Fruit fly (Drosophila melanogaster) whole organism, embryonic: Measurements from ENCODE around the gene CG17959.

Source experiments
- Asciz ChIP-seq: fragments of 200-800 bp; sonication (Bioruptor generic); optimal IDR thresholded peaks from 2 replicates; lab custom pipeline; 2017; ENCODE audit warnings: missing biosample characterization, mild to moderate bottlenecking, missing genetic modification characterization, missing genetic modification reagents
- B-H2 ChIP-seq: fragments of 200-800 bp; sonication (Bioruptor generic); optimal IDR thresholded peaks from 2 replicates; lab custom pipeline; 2018; ENCODE audit warnings: missing biosample characterization, mild to moderate bottlenecking, missing genetic modification characterization
- CG11398 ChIP-seq: fragments of 200-800 bp; sonication (Bioruptor generic); optimal IDR thresholded peaks from 2 replicates; lab custom pipeline; 2016; ENCODE audit warnings: missing biosample characterization, missing genetic modification characterization
- CG12299 ChIP-seq: fragments of 200-800 bp; sonication (Bioruptor generic); optimal IDR thresholded peaks from 2 replicates; lab custom pipeline; 2018; ENCODE audit warnings: missing biosample characterization, mild to moderate bottlenecking, missing genetic modification characterization
- CG12769 ChIP-seq: fragments of 200-800 bp; sonication (Bioruptor generic); optimal IDR thresholded peaks from 2 replicates; lab custom pipeline; 2019; ENCODE audit warnings: missing biosample characterization, mild to moderate bottlenecking, missing genetic modification characterization, moderate library complexity
- CG15073 ChIP-seq: fragments of 200-800 bp; sonication (Bioruptor generic); optimal IDR thresholded peaks from 2 replicates; lab custom pipeline; 2016; ENCODE audit warnings: missing biosample characterization, missing genetic modification characterization
- CG17802 ChIP-seq: fragments of 200-800 bp; sonication (Bioruptor generic); optimal IDR thresholded peaks from 2 replicates; lab custom pipeline; 2018; ENCODE audit warnings: missing biosample characterization, mild to moderate bottlenecking, missing genetic modification characterization, moderate library complexity
- CG18476 ChIP-seq: fragments of 200-800 bp; sonication (Bioruptor generic); optimal IDR thresholded peaks from 2 replicates; lab custom pipeline; 2016; ENCODE audit warnings: missing biosample characterization, mild to moderate bottlenecking, missing genetic modification characterization
- CG2202 ChIP-seq: fragments of 200-800 bp; sonication (Bioruptor generic); optimal IDR thresholded peaks from 2 replicates; lab custom pipeline; 2018; ENCODE audit warnings: missing biosample characterization, mild to moderate bottlenecking, missing genetic modification characterization
- CG3065 ChIP-seq: fragments of 200-800 bp; sonication (Bioruptor generic); optimal IDR thresholded peaks from 2 replicates; lab custom pipeline; 2016; ENCODE audit warnings: missing biosample characterization, missing genetic modification characterization
- CG31224 ChIP-seq: fragments of 200-800 bp; sonication (Bioruptor generic); IDR thresholded peaks from 2 replicates; pipeline ENCODE4 v1.3.6; 2022; ENCODE audit warnings: missing biosample characterization, missing genetic modification characterization
- CG31365 ChIP-seq: fragments of 200-800 bp; sonication (Bioruptor generic); optimal IDR thresholded peaks from 2 replicates; lab custom pipeline; 2018; ENCODE audit warnings: missing biosample characterization, mild to moderate bottlenecking, missing genetic modification characterization
- CG32767 ChIP-seq: fragments of 200-800 bp; sonication (Bioruptor generic); IDR thresholded peaks from 2 replicates; pipeline ENCODE4 v1.3.6; 2022; ENCODE audit warnings: missing biosample characterization, missing genetic modification characterization
- CG4854 ChIP-seq: fragments of 200-800 bp; sonication (Bioruptor generic); optimal IDR thresholded peaks from 2 replicates; lab custom pipeline; 2016; ENCODE audit warnings: missing biosample characterization, missing genetic modification characterization, inconsistent platforms
- CG6791 ChIP-seq: fragments of 200-800 bp; sonication (Bioruptor generic); IDR thresholded peaks from 3 replicates; pipeline ENCODE4 v1.3.6; 2022; ENCODE audit warnings: missing biosample characterization, missing genetic modification characterization; ENCODE audit not compliant: partially characterized antibody
- CG7357 ChIP-seq: fragments of 200-800 bp; sonication (Bioruptor generic); IDR thresholded peaks from 3 replicates; pipeline ENCODE4 v1.3.6; 2022; ENCODE audit warnings: missing biosample characterization, missing genetic modification characterization
- CG8290 ChIP-seq, 3 experiments: fragments of 200-800 bp; sonication (Bioruptor generic); optimal IDR thresholded peaks; 2 replicates each; lab custom pipeline; 2016 to 2019; ENCODE audit warnings: missing biosample characterization in 3 of 3, missing genetic modification characterization in 3 of 3, mild to moderate bottlenecking in 2 of 3, moderate library complexity in 1 of 3
- CG8924 ChIP-seq: fragments of 200-800 bp; optimal IDR thresholded peaks from 3 replicates; lab custom pipeline; 2019; ENCODE audit warnings: missing biosample characterization, mild to moderate bottlenecking, missing genetic modification characterization, moderate library complexity
- CG9609 ChIP-seq: fragments of 200-800 bp; sonication (Bioruptor generic); optimal IDR thresholded peaks from 3 replicates; lab custom pipeline; 2016; ENCODE audit warnings: missing biosample characterization, missing genetic modification characterization
- CG9797 ChIP-seq: fragments of 200-800 bp; sonication (Bioruptor generic); optimal IDR thresholded peaks from 3 replicates; lab custom pipeline; 2018; ENCODE audit warnings: missing biosample characterization, mild to moderate bottlenecking, missing genetic modification characterization
- Doc2 ChIP-seq: fragments of 200-800 bp; sonication (Bioruptor generic); IDR thresholded peaks from 2 replicates; pipeline ENCODE4 v1.3.6; 2022; ENCODE audit warnings: missing biosample characterization, missing genetic modification characterization
- Lpt ChIP-seq: fragments of >200 bp; optimal IDR thresholded peaks from 2 replicates; lab custom pipeline; 2018; ENCODE audit warnings: missing biosample characterization, missing genetic modification characterization
- Pdp1 ChIP-seq, 2 experiments: fragments of 200-800 bp; sonication (Bioruptor generic); optimal IDR thresholded peaks; 3 replicates each; lab custom pipeline; 2016; ENCODE audit warnings: missing biosample characterization in 2 of 2, missing genetic modification characterization in 2 of 2, mild to moderate bottlenecking in 1 of 2, moderate library complexity in 1 of 2
- Ravus ChIP-seq: fragments of 200-800 bp; sonication (Bioruptor generic); IDR thresholded peaks from 2 replicates; pipeline ENCODE4 v1.3.6; 2022; ENCODE audit warnings: missing biosample characterization, missing genetic modification characterization
- TFAM ChIP-seq: fragments of 200-800 bp; sonication (Bioruptor generic); optimal IDR thresholded peaks from 2 replicates; lab custom pipeline; 2017; ENCODE audit warnings: missing biosample characterization, missing genetic modification characterization, inconsistent platforms
- Vsx1 ChIP-seq: fragments of 200-800 bp; sonication (Bioruptor generic); optimal IDR thresholded peaks from 2 replicates; lab custom pipeline; 2017; ENCODE audit warnings: missing biosample characterization, mild to moderate bottlenecking, missing genetic modification characterization, missing genetic modification reagents
- ac ChIP-seq: fragments of 200-800 bp; sonication (Bioruptor generic); optimal IDR thresholded peaks from 3 replicates; lab custom pipeline; 2017; ENCODE audit warnings: missing biosample characterization, mild to moderate bottlenecking, missing genetic modification characterization
- bcd ChIP-seq: fragments of 200-800 bp; sonication (Bioruptor generic); optimal IDR thresholded peaks from 2 replicates; lab custom pipeline; 2017; ENCODE audit warnings: missing biosample characterization, mild to moderate bottlenecking, missing genetic modification characterization
- cad ChIP-seq: fragments of >200 bp; optimal IDR thresholded peaks from 2 replicates; lab custom pipeline; 2017; ENCODE audit warnings: missing biosample characterization, missing genetic modification characterization
- chinmo ChIP-seq: fragments of 200-800 bp; sonication (Bioruptor generic); IDR thresholded peaks from 4 replicates; pipeline ENCODE4 v1.3.6; 2022; ENCODE audit warnings: missing biosample characterization, missing genetic modification characterization; ENCODE audit not compliant: partially characterized antibody
- chn ChIP-seq: fragments of 200-800 bp; sonication (Bioruptor generic); optimal IDR thresholded peaks from 2 replicates; lab custom pipeline; 2016; ENCODE audit warnings: missing biosample characterization, missing genetic modification characterization
- crc ChIP-seq: fragments of 200-800 bp; sonication (Bioruptor generic); optimal IDR thresholded peaks from 2 replicates; lab custom pipeline; 2016; ENCODE audit warnings: missing biosample characterization, missing genetic modification characterization
- eve ChIP-seq, 2 experiments: fragments of >200 bp; optimal IDR thresholded peaks; 2 replicates each; lab custom pipeline; 2017; ENCODE audit warnings: missing biosample characterization in 2 of 2, missing genetic modification characterization in 2 of 2
- fd96Cb ChIP-seq: fragments of 200-800 bp; sonication (Bioruptor generic); optimal IDR thresholded peaks from 2 replicates; lab custom pipeline; 2018; ENCODE audit warnings: missing biosample characterization, mild to moderate bottlenecking, missing genetic modification characterization, moderate library complexity
- ind ChIP-seq: fragments of 200-800 bp; sonication (Bioruptor generic); optimal IDR thresholded peaks from 3 replicates; lab custom pipeline; 2016; ENCODE audit warnings: missing biosample characterization, missing genetic modification characterization
- insv ChIP-seq, 2 experiments: fragments of 200-800 bp; sonication (Bioruptor generic); optimal IDR thresholded peaks; 3 replicates each; lab custom pipeline; 2016 to 2018; ENCODE audit warnings: missing biosample characterization in 2 of 2, missing genetic modification characterization in 2 of 2
- nau ChIP-seq: fragments of 200-800 bp; sonication (Bioruptor generic); optimal IDR thresholded peaks from 3 replicates; lab custom pipeline; 2017; ENCODE audit warnings: missing biosample characterization, mild to moderate bottlenecking, missing genetic modification characterization, missing genetic modification reagents
- salm ChIP-seq: fragments of 200-800 bp; sonication (Bioruptor generic); optimal IDR thresholded peaks from 2 replicates; lab custom pipeline; 2018; ENCODE audit warnings: missing biosample characterization, mild to moderate bottlenecking, missing genetic modification characterization
- scrt ChIP-seq: fragments of 200-800 bp; sonication (Bioruptor generic); optimal IDR thresholded peaks from 2 replicates; lab custom pipeline; 2018; ENCODE audit warnings: missing biosample characterization, mild to moderate bottlenecking, missing genetic modification characterization, moderate library complexity
- slou ChIP-seq: fragments of 200-800 bp; sonication (Bioruptor generic); optimal IDR thresholded peaks from 3 replicates; lab custom pipeline; 2016; ENCODE audit warnings: missing biosample characterization, missing genetic modification characterization
- tup ChIP-seq: fragments of 200-800 bp; sonication (Bioruptor generic); optimal IDR thresholded peaks from 2 replicates; lab custom pipeline; 2016; ENCODE audit warnings: missing biosample characterization, mild to moderate bottlenecking, missing genetic modification characterization, moderate library complexity
- usp ChIP-seq: fragments of >200 bp; optimal IDR thresholded peaks from 2 replicates; lab custom pipeline; 2017; ENCODE audit warnings: missing biosample characterization, missing genetic modification characterization
- wor ChIP-seq: fragments of 200-800 bp; sonication (Bioruptor generic); IDR thresholded peaks from 2 replicates; pipeline ENCODE4 v1.3.6; 2022; ENCODE audit warnings: missing biosample characterization, missing genetic modification characterization
- zfh1 ChIP-seq: fragments of 200-800 bp; sonication (Bioruptor generic); IDR thresholded peaks from 3 replicates; pipeline ENCODE4 v1.3.6; 2022; ENCODE audit warnings: missing biosample characterization, missing genetic modification characterization

CG17959 gene

dm6 chrX:2919742-2920141, 27.2 kb upstream of the CG17959 start, which contains the start of gene CG3588 (continued):
- TF ChIP-seq CG8290 (GFP tag; optimal IDR thresholded peaks at IDR 0.05; lab: Kevin White, UChicago) (no peak), CG8290 (tag; optimal IDR thresholded peaks at IDR 0.05; lab: Kevin White, UChicago) (peak in 1 of 2 experiments; percentile 66), TFAM (GFP tag; lab: Kevin White, UChicago) (no peak), fd96Cb (tag; lab: Kevin White, UChicago) (peak; percentile 43), CG6791 (GFP tag; lab: Robert Waterston, UW) (no peak), CG9609 (GFP tag; lab: Kevin White, UChicago) (peak; percentile 38), Asciz (GFP tag; lab: Kevin White, UChicago) (peak; percentile 37), Pdp1 (GFP tag; optimal IDR thresholded peaks at IDR 0.05; lab: Kevin White, UChicago) (peak in 1 of 2 experiments; percentile 65), CG12299 (tag; lab: Kevin White, UChicago) (no peak), insv (GFP tag; optimal IDR thresholded peaks at IDR 0.05; lab: Kevin White, UChicago) (no peak), eve (GFP tag; optimal IDR thresholded peaks at IDR 0.05; lab: Kevin White, UChicago) (peak in 1 of 2 experiments; percentile 74), Lpt (GFP tag; lab: Kevin White, UChicago) (no peak), CG11398 (GFP tag; lab: Kevin White, UChicago) (peak; percentile 32), CG31224 (peak; percentile 62), crc (GFP tag; lab: Kevin White, UChicago) (no peak), chinmo (0 out of 4 replicates have a peak, but pooled peaks have one; percentile 39), tup (peak; percentile 12), usp (GFP tag; lab: Kevin White, UChicago) (no peak), slou (GFP tag; lab: Kevin White, UChicago) (peak; percentile 37), chn (GFP tag; lab: Kevin White, UChicago) (peak; percentile 36), CG12769 (tag; lab: Kevin White, UChicago) (peak; percentile 11), bcd (GFP tag; lab: Kevin White, UChicago) (peak; percentile 68), wor (GFP tag; lab: Robert Waterston, UW) (no peak), CG15073 (GFP tag; lab: Kevin White, UChicago) (no peak), zfh1 (peak; percentile 71; the same call in 1 of the 3 replicates), CG4854 (GFP tag; lab: Kevin White, UChicago) (peak; percentile 34)

dm6 chrX:2927158-2927557, 19.7 kb upstream of the CG17959 start, which contains the start of gene CG14424:
TSS of gene CG14424 (minus strand) at chrX:2927258.
- no peak for TF ChIP-seq CG8924 (tag; lab: Kevin White, UChicago)
- no peak for TF ChIP-seq cad
- TF ChIP-seq Vsx1 (GFP tag; lab: Kevin White, UChicago), result no peak
- TF ChIP-seq nau (GFP tag; lab: Kevin White, UChicago), result no peak
- TF ChIP-seq CG17802, result no peak
- TF ChIP-seq CG9797 (GFP tag; lab: Kevin White, UChicago), result no peak
- TF ChIP-seq ind (GFP tag; lab: Kevin White, UChicago), result no peak
- TF ChIP-seq CG31365 (tag; lab: Kevin White, UChicago), result no peak
- TF ChIP-seq Ravus, result no peak
- no peak for TF ChIP-seq B-H2 (GFP tag; lab: Kevin White, UChicago)
- TF ChIP-seq CG32767 (GFP tag; lab: Robert Waterston, UW), result no peak
- TF ChIP-seq scrt (GFP tag; lab: Kevin White, UChicago), result no peak
- TF ChIP-seq CG7357 (GFP tag; lab: Robert Waterston, UW), result no peak
- TF ChIP-seq CG2202 (tag; lab: Kevin White, UChicago), result no peak
- no peak for TF ChIP-seq salm (tag; lab: Kevin White, UChicago)
- TF ChIP-seq CG18476 (GFP tag; lab: Kevin White, UChicago), result no peak
- no peak for TF ChIP-seq ac
- no peak for TF ChIP-seq CG3065 (GFP tag; lab: Kevin White, UChicago)
- no peak for TF ChIP-seq Doc2 (GFP tag; lab: Robert Waterston, UW)
